Worm (Caenorhabditis elegans) whole organism, young adult: Measurements from ENCODE around the gene frpr-2.
A peak's percentile ranks its signal among the peaks of the same experiment; 100 is the strongest.

Experiments used
- B0336.3 ChIP-seq: fragments of 200-800 bp; sonication (Bioruptor generic); IDR thresholded peaks from 2 replicates; pipeline ENCODE4 v1.3.6; 2022; ENCODE audit warnings: missing genetic modification characterization, missing compliant biosample characterization
- D2030.7 ChIP-seq: fragments of 200-800 bp; sonication (Bioruptor generic); IDR thresholded peaks from 2 replicates; pipeline ENCODE4 v1.3.6; 2022; ENCODE audit warnings: missing genetic modification reagents, missing genetic modification characterization, missing compliant biosample characterization
- F22D6.2 ChIP-seq: sonication (generic microtip); optimal IDR thresholded peaks from 2 replicates; lab custom pipeline; 2016; ENCODE audit warnings: mild to moderate bottlenecking, missing genetic modification characterization, missing compliant biosample characterization
- K11D2.4 ChIP-seq: fragments of 200-800 bp; sonication (Bioruptor generic); IDR thresholded peaks from 2 replicates; pipeline ENCODE4 v1.3.6; 2022; ENCODE audit warnings: missing genetic modification reagents, missing genetic modification characterization, missing compliant biosample characterization
- Y53F4B.3 ChIP-seq: fragments of 200-800 bp; sonication (Bioruptor generic); IDR thresholded peaks from 2 replicates; pipeline ENCODE4 v1.3.6; 2022; ENCODE audit warnings: missing genetic modification reagents, missing genetic modification characterization, missing compliant biosample characterization
- Y53G8AR.9 ChIP-seq: fragments of 200-800 bp; sonication (Bioruptor generic); conservative IDR thresholded peaks from 2 replicates; pipeline ENCODE4 v1.3.6; 2022; ENCODE audit warnings: missing genetic modification reagents, missing genetic modification characterization, missing compliant biosample characterization
- Y67H2A.10 ChIP-seq: fragments of 200-800 bp; sonication (Bioruptor generic); conservative IDR thresholded peaks from 2 replicates; pipeline ENCODE4 v1.3.6; 2022; ENCODE audit warnings: missing genetic modification reagents, missing genetic modification characterization, missing compliant biosample characterization
- Y95B8A.8 ChIP-seq: fragments of 200-800 bp; sonication (Bioruptor generic); IDR thresholded peaks from 2 replicates; pipeline ENCODE4 v1.3.6; 2022; ENCODE audit warnings: missing genetic modification reagents, missing genetic modification characterization, missing compliant biosample characterization
- ama-1 ChIP-seq, 3 experiments: fragments of 150-350 bp in 1 of 3; sonication (generic microtip) in 2 of 3; optimal IDR thresholded peaks; 2 replicates each; lab custom pipeline; 2014 to 2018; ENCODE audit warnings: missing biosample characterization in 2 of 3, missing genetic modification characterization in 2 of 3, missing genetic modification reagents in 2 of 3
- aptf-3 ChIP-seq: fragments of 200-800 bp; sonication (Bioruptor generic); IDR thresholded peaks from 2 replicates; pipeline ENCODE4 v1.3.6; 2022; ENCODE audit warnings: missing genetic modification characterization, missing compliant biosample characterization
- atf-7 ChIP-seq: sonication (generic microtip); optimal IDR thresholded peaks from 2 replicates; lab custom pipeline; 2017; ENCODE audit warnings: mild to moderate bottlenecking, missing genetic modification characterization, missing compliant biosample characterization
- ceh-40 ChIP-seq: fragments of 200-800 bp; sonication (Bioruptor generic); IDR thresholded peaks from 2 replicates; pipeline ENCODE4 v1.3.6; 2022; ENCODE audit warnings: missing genetic modification characterization, missing compliant biosample characterization
- ceh-58 ChIP-seq: fragments of 200-800 bp; sonication (Bioruptor generic); IDR thresholded peaks from 2 replicates; pipeline ENCODE4 v1.3.6; 2022; ENCODE audit warnings: missing genetic modification characterization, missing compliant biosample characterization
- gei-17 ChIP-seq: fragments of 200-800 bp; sonication (Bioruptor generic); optimal IDR thresholded peaks from 2 replicates; lab custom pipeline; 2018; ENCODE audit warnings: mild to moderate bottlenecking, missing genetic modification characterization, missing compliant biosample characterization
- hmg-1.2 ChIP-seq: fragments of 200-800 bp; sonication (Bioruptor generic); IDR thresholded peaks from 2 replicates; pipeline ENCODE4 v1.3.6; 2022; ENCODE audit warnings: missing genetic modification reagents, missing genetic modification characterization, missing compliant biosample characterization
- hmg-20 ChIP-seq: fragments of 200-800 bp; sonication (Bioruptor generic); IDR thresholded peaks from 2 replicates; pipeline ENCODE4 v1.3.6; 2022; ENCODE audit warnings: missing genetic modification reagents, missing genetic modification characterization, missing compliant biosample characterization
- hrde-1 ChIP-seq: sonication (generic microtip); optimal IDR thresholded peaks from 2 replicates; lab custom pipeline; 2016; ENCODE audit warnings: missing genetic modification characterization, mild to moderate bottlenecking, missing compliant biosample characterization, moderate library complexity, missing genotype, missing genetic modification reagents, borderline replicate concordance
- lin-26 ChIP-seq: fragments of 200-800 bp; sonication (Bioruptor generic); IDR thresholded peaks from 2 replicates; pipeline ENCODE4 v1.3.6; 2022; ENCODE audit warnings: missing genetic modification reagents, missing genetic modification characterization, missing compliant biosample characterization
- lin-54 ChIP-seq: fragments of 200-800 bp; sonication (Bioruptor generic); optimal IDR thresholded peaks from 2 replicates; lab custom pipeline; 2018; ENCODE audit warnings: mild to moderate bottlenecking, missing genetic modification characterization, missing compliant biosample characterization
- lir-1 ChIP-seq: fragments of 200-800 bp; sonication (Bioruptor generic); conservative IDR thresholded peaks from 2 replicates; pipeline ENCODE4 v1.3.6; 2022; ENCODE audit warnings: missing genetic modification reagents, missing genetic modification characterization, missing compliant biosample characterization
- mel-28 ChIP-seq: sonication (generic microtip); optimal IDR thresholded peaks from 2 replicates; lab custom pipeline; 2016; ENCODE audit warnings: borderline replicate concordance, mild to moderate bottlenecking, missing genetic modification characterization, missing compliant biosample characterization
- mes-4 ChIP-seq: sonication (generic microtip); optimal IDR thresholded peaks from 2 replicates; lab custom pipeline; 2016; ENCODE audit warnings: missing genotype, missing genetic modification characterization, missing compliant biosample characterization
- mxl-1 ChIP-seq: sonication (generic microtip); optimal IDR thresholded peaks from 2 replicates; lab custom pipeline; 2016; ENCODE audit warnings: missing genetic modification characterization, missing compliant biosample characterization
- nfya-2 ChIP-seq: fragments of 200-800 bp; sonication (Bioruptor generic); IDR thresholded peaks from 2 replicates; pipeline ENCODE4 v1.3.6; 2022; ENCODE audit warnings: missing genetic modification reagents, missing genetic modification characterization, missing compliant biosample characterization
- nhr-80 ChIP-seq: sonication (generic microtip); optimal IDR thresholded peaks from 2 replicates; lab custom pipeline; 2016; ENCODE audit warnings: missing genetic modification characterization, missing compliant biosample characterization
- pbrm-1 ChIP-seq: fragments of 200-800 bp; sonication (Bioruptor generic); IDR thresholded peaks from 2 replicates; pipeline ENCODE4 v1.3.6; 2022; ENCODE audit warnings: missing genetic modification reagents, missing genetic modification characterization, missing compliant biosample characterization
- snpc-1.3 ChIP-seq: sonication (generic microtip); optimal IDR thresholded peaks from 2 replicates; lab custom pipeline; 2017; ENCODE audit warnings: missing genetic modification characterization, mild to moderate bottlenecking, missing compliant biosample characterization, antibody characterized with exemption, moderate library complexity, missing genotype, missing genetic modification reagents; ENCODE audit not compliant: insufficient read depth
- somi-1 ChIP-seq: fragments of 200-800 bp; sonication (Bioruptor generic); optimal IDR thresholded peaks from 2 replicates; lab custom pipeline; 2018; ENCODE audit warnings: mild to moderate bottlenecking, missing genetic modification characterization, missing compliant biosample characterization
- tbx-9 ChIP-seq: sonication (generic microtip); optimal IDR thresholded peaks from 2 replicates; lab custom pipeline; 2016; ENCODE audit warnings: borderline replicate concordance, missing genetic modification characterization, inconsistent platforms, missing compliant biosample characterization
- unc-130 ChIP-seq: sonication (generic microtip); optimal IDR thresholded peaks from 2 replicates; lab custom pipeline; 2016; ENCODE audit warnings: missing genetic modification reagents, missing genetic modification characterization, missing compliant biosample characterization
- zim-3 ChIP-seq: sonication (generic microtip); optimal IDR thresholded peaks from 2 replicates; lab custom pipeline; 2017; ENCODE audit warnings: mild to moderate bottlenecking, missing genetic modification characterization, moderate library complexity, missing compliant biosample characterization
- ztf-25 ChIP-seq: fragments of 200-800 bp; sonication (Bioruptor generic); IDR thresholded peaks from 2 replicates; pipeline ENCODE4 v1.3.6; 2022; ENCODE audit warnings: missing genetic modification reagents, missing genetic modification characterization, missing compliant biosample characterization

Gene frpr-2

ce11 chrX:12975595-12976089 lies 10.4 kb downstream of the frpr-2 start, which contains the start of gene ppk-3 (continued):
- TF ChIP-seq hmg-20 (GFP tag; lab: Robert Waterston, UW): no peak
- no peak for TF ChIP-seq mes-4 (tag; lab: Kevin White, UChicago)
- TF ChIP-seq B0336.3 (GFP tag; lab: Robert Waterston, UW): 0 out of 2 replicates have a peak, but pooled peaks have one; percentile 28
- no peak for TF ChIP-seq zim-3
- no peak for TF ChIP-seq ama-1 (optimal IDR thresholded peaks at IDR 0.05; lab: Kevin White, UChicago)
- TF ChIP-seq ama-1 (GFP tag; optimal IDR thresholded peaks at IDR 0.05; lab: Kevin White, UChicago): no peak
- TF ChIP-seq atf-7 (tag; lab: Kevin White, UChicago): no peak
- TF ChIP-seq tbx-9 (tag; lab: Kevin White, UChicago): no peak
- TF ChIP-seq pbrm-1 (GFP tag; lab: Robert Waterston, UW): 0 out of 2 replicates have a peak, but pooled peaks have one; percentile 32
- no peak for TF ChIP-seq Y95B8A.8 (GFP tag; lab: Robert Waterston, UW)
- no peak for TF ChIP-seq snpc-1.3 (tag; lab: Kevin White, UChicago)
- TF ChIP-seq Y67H2A.10 (GFP tag; lab: Robert Waterston, UW): no peak
- TF ChIP-seq ceh-58 (GFP tag; lab: Robert Waterston, UW): no peak
- TF ChIP-seq D2030.7 (GFP tag; lab: Robert Waterston, UW): no peak
- no peak for TF ChIP-seq lin-54 (GFP tag; lab: Kevin White, UChicago)
- no peak for TF ChIP-seq mxl-1 (tag; lab: Kevin White, UChicago)
- TF ChIP-seq nfya-2 (GFP tag; lab: Robert Waterston, UW): no peak
- no peak for TF ChIP-seq Y53G8AR.9 (GFP tag; lab: Robert Waterston, UW)
- TF ChIP-seq K11D2.4 (GFP tag; lab: Robert Waterston, UW): 0 out of 2 replicates have a peak, but pooled peaks have one; percentile 27
- TF ChIP-seq gei-17: peak; percentile 10
- TF ChIP-seq, all 124 proteins: peak for 23

- no peak for TF ChIP-seq ztf-25 (GFP tag; lab: Robert Waterston, UW)
Observed at ce11 chrX:12976774-12977173, 11.5 kb downstream of the frpr-2 start, which contains the start of the genes F11C1.4 and F11C1.10. F11C1.4 (plus strand) TSS chrX:12977074. F11C1.10 (plus strand) TSS chrX:12977082.

- TF ChIP-seq hmg-1.2 (GFP tag; lab: Robert Waterston, UW) (no peak), F22D6.2 (tag; lab: Kevin White, UChicago) (no peak), somi-1 (GFP tag; lab: Kevin White, UChicago) (no peak), unc-130 (no peak), hrde-1 (no peak), lir-1 (GFP tag; lab: Robert Waterston, UW) (no peak), mel-28 (tag; lab: Kevin White, UChicago) (no peak), lin-26 (GFP tag; lab: Robert Waterston, UW) (no peak)
Observed at ce11 chrX:12977451-12977850, 12.2 kb downstream of the frpr-2 start, which contains the start of gene F11C1.9. F11C1.9 (minus strand) TSS chrX:12977551.

- TF ChIP-seq aptf-3 (GFP tag; lab: Robert Waterston, UW) (0 out of 2 replicates have a peak, but pooled peaks have one; percentile 25), Y53F4B.3 (GFP tag; lab: Robert Waterston, UW) (no peak)
Observed at ce11 chrX:12978569-12978968, 13.3 kb downstream of the frpr-2 start.

- TF ChIP-seq ceh-40 (GFP tag; lab: Robert Waterston, UW) (no peak), nhr-80 (tag; lab: Kevin White, UChicago) (peak; percentile 25)
Observed at ce11 chrX:12979747-12980146, 14.5 kb downstream of the frpr-2 start.
